Fruit fly (Drosophila melanogaster) whole organism, embryonic: Measurements from ENCODE around the gene CG42536.
A peak's percentile ranks its signal among the peaks of the same experiment; 100 is the strongest.

Source experiments
- Adf1 ChIP-seq: fragments of 200-800 bp; sonication (Bioruptor generic); IDR thresholded peaks from 2 replicates; pipeline ENCODE4 v1.3.6; 2022; ENCODE audit warnings: missing biosample characterization, missing genetic modification characterization
- CG12155 ChIP-seq: fragments of 200-800 bp; sonication (Bioruptor generic); optimal IDR thresholded peaks from 3 replicates; lab custom pipeline; 2016; ENCODE audit warnings: missing biosample characterization, missing genetic modification characterization
- CG13424 ChIP-seq: fragments of 200-800 bp; sonication (Bioruptor generic); optimal IDR thresholded peaks from 2 replicates; lab custom pipeline; 2019; ENCODE audit warnings: missing biosample characterization, mild to moderate bottlenecking, missing genetic modification characterization, moderate library complexity
- CG13624 ChIP-seq: fragments of 200-800 bp; sonication (Bioruptor generic); optimal IDR thresholded peaks from 2 replicates; lab custom pipeline; 2016; ENCODE audit warnings: missing biosample characterization, missing genetic modification characterization
- CG14965 ChIP-seq: fragments of 200-800 bp; sonication (Bioruptor generic); optimal IDR thresholded peaks from 2 replicates; lab custom pipeline; 2016; ENCODE audit warnings: missing biosample characterization, missing genetic modification characterization, borderline replicate concordance
- CG1647 ChIP-seq: fragments of 200-800 bp; sonication (Bioruptor generic); optimal IDR thresholded peaks from 3 replicates; lab custom pipeline; 2016; ENCODE audit warnings: missing biosample characterization, missing genetic modification characterization
- CG16779 ChIP-seq: fragments of 200-800 bp; sonication (Bioruptor generic); IDR thresholded peaks from 2 replicates; pipeline ENCODE4 v1.3.6; 2022; ENCODE audit warnings: missing biosample characterization, missing genetic modification characterization
- CG1792 ChIP-seq: fragments of 200-800 bp; sonication (Bioruptor generic); optimal IDR thresholded peaks from 2 replicates; lab custom pipeline; 2016; ENCODE audit warnings: missing biosample characterization, missing genetic modification characterization
- CG18599 ChIP-seq: fragments of 200-800 bp; sonication (Bioruptor generic); optimal IDR thresholded peaks from 3 replicates; lab custom pipeline; 2017; ENCODE audit warnings: missing biosample characterization, missing genetic modification characterization, mild to moderate bottlenecking, moderate library complexity, missing genetic modification reagents
- CG2116 ChIP-seq: fragments of 200-800 bp; sonication (Bioruptor generic); optimal IDR thresholded peaks from 3 replicates; lab custom pipeline; 2018; ENCODE audit warnings: missing biosample characterization, mild to moderate bottlenecking, missing genetic modification characterization
- CG2875 ChIP-seq: fragments of 200-800 bp; sonication (Bioruptor generic); optimal IDR thresholded peaks from 2 replicates; lab custom pipeline; 2017; ENCODE audit warnings: missing biosample characterization, mild to moderate bottlenecking, missing genetic modification characterization, missing genetic modification reagents
- CG30020 ChIP-seq: fragments of 200-800 bp; optimal IDR thresholded peaks from 2 replicates; lab custom pipeline; 2019; ENCODE audit warnings: missing biosample characterization, mild to moderate bottlenecking, missing genetic modification characterization, moderate library complexity
- CG4360 ChIP-seq: fragments of 200-800 bp; sonication (Bioruptor generic); IDR thresholded peaks from 2 replicates; pipeline ENCODE4 v1.3.6; 2022; ENCODE audit warnings: missing biosample characterization, missing genetic modification characterization
- CG4820 ChIP-seq: fragments of 200-800 bp; sonication (Bioruptor generic); optimal IDR thresholded peaks from 3 replicates; lab custom pipeline; 2016; ENCODE audit warnings: missing biosample characterization, missing genetic modification characterization
- CG6254 ChIP-seq: fragments of 200-800 bp; sonication (Bioruptor generic); optimal IDR thresholded peaks from 3 replicates; lab custom pipeline; 2017; ENCODE audit warnings: mild to moderate bottlenecking, missing biosample characterization, missing genetic modification reagents, missing genetic modification characterization
- CG9797 ChIP-seq: fragments of 200-800 bp; sonication (Bioruptor generic); optimal IDR thresholded peaks from 3 replicates; lab custom pipeline; 2018; ENCODE audit warnings: missing biosample characterization, mild to moderate bottlenecking, missing genetic modification characterization
- CG9932 ChIP-seq: fragments of 200-800 bp; sonication (Bioruptor generic); IDR thresholded peaks from 2 replicates; pipeline ENCODE4 v1.3.6; 2022; ENCODE audit warnings: missing biosample characterization, missing genetic modification characterization
- Deaf1 ChIP-seq: fragments of 200-800 bp; optimal IDR thresholded peaks from 3 replicates; lab custom pipeline; 2019; ENCODE audit warnings: missing biosample characterization, mild to moderate bottlenecking, missing genetic modification characterization, moderate library complexity
- Dip3 ChIP-seq: fragments of 200-800 bp; sonication (Bioruptor generic); optimal IDR thresholded peaks from 3 replicates; lab custom pipeline; 2016; ENCODE audit warnings: missing biosample characterization, missing genetic modification characterization
- GATAe ChIP-seq: fragments of 200-800 bp; sonication (Bioruptor generic); conservative IDR thresholded peaks from 2 replicates; pipeline ENCODE4 v1.3.6; 2022; ENCODE audit warnings: missing biosample characterization, missing genetic modification characterization
- HLH54F ChIP-seq: fragments of 200-800 bp; sonication (Bioruptor generic); optimal IDR thresholded peaks from 3 replicates; lab custom pipeline; 2016; ENCODE audit warnings: missing biosample characterization, missing genetic modification characterization
- HmgD ChIP-seq: fragments of 200-800 bp; sonication (Bioruptor generic); optimal IDR thresholded peaks from 3 replicates; lab custom pipeline; 2016; ENCODE audit warnings: missing biosample characterization, missing genetic modification characterization
- Hmx ChIP-seq: fragments of 200-800 bp; sonication (Bioruptor generic); optimal IDR thresholded peaks from 2 replicates; lab custom pipeline; 2016; ENCODE audit warnings: missing biosample characterization, missing genetic modification characterization
- Lim3 ChIP-seq: fragments of 200-800 bp; sonication (Bioruptor generic); IDR thresholded peaks from 2 replicates; pipeline ENCODE4 v1.3.6; 2022; ENCODE audit warnings: missing biosample characterization, missing genetic modification characterization
- MTF-1 ChIP-seq: fragments of 200-800 bp; sonication (Bioruptor generic); optimal IDR thresholded peaks from 2 replicates; lab custom pipeline; 2018; ENCODE audit warnings: missing biosample characterization, mild to moderate bottlenecking, missing genetic modification characterization, borderline replicate concordance
- Mad ChIP-seq: fragments of 200-800 bp; sonication (Bioruptor generic); optimal IDR thresholded peaks from 2 replicates; lab custom pipeline; 2016; ENCODE audit warnings: missing biosample characterization, missing genetic modification characterization
- NFAT ChIP-seq: fragments of 200-800 bp; sonication (Bioruptor generic); IDR thresholded peaks from 2 replicates; pipeline ENCODE4 v1.3.6; 2022; ENCODE audit warnings: missing biosample characterization, missing genetic modification characterization
- NK7.1 ChIP-seq: fragments of 200-800 bp; sonication (Bioruptor generic); optimal IDR thresholded peaks from 3 replicates; lab custom pipeline; 2016; ENCODE audit warnings: missing biosample characterization, missing genetic modification characterization
- Optix ChIP-seq: fragments of 200-800 bp; sonication (Bioruptor generic); IDR thresholded peaks from 3 replicates; pipeline ENCODE4 v1.3.6; 2022; ENCODE audit warnings: missing biosample characterization, missing genetic modification characterization
- Sry-β ChIP-seq: fragments of 200-800 bp; sonication (Bioruptor generic); optimal IDR thresholded peaks from 2 replicates; lab custom pipeline; 2018; ENCODE audit warnings: missing biosample characterization, mild to moderate bottlenecking, missing genetic modification characterization, moderate library complexity
- Sry-δ ChIP-seq: fragments of 200-800 bp; sonication (Bioruptor generic); optimal IDR thresholded peaks from 2 replicates; lab custom pipeline; 2016; ENCODE audit warnings: missing biosample characterization, missing genetic modification characterization
- Ssrp ChIP-seq: fragments of 200-800 bp; sonication (Bioruptor generic); optimal IDR thresholded peaks from 2 replicates; lab custom pipeline; 2018; ENCODE audit warnings: missing biosample characterization, mild to moderate bottlenecking, missing genetic modification characterization, moderate library complexity
- Stat92E ChIP-seq, 3 experiments: fragments of >200 bp in 2 of 3; fragments of 200-800 bp in 1 of 3; sonication (Bioruptor generic) in 1 of 3; optimal IDR thresholded peaks; 2 replicates each; lab custom pipeline; 2017 to 2019; ENCODE audit warnings: missing biosample characterization in 3 of 3, missing genetic modification characterization in 3 of 3, mild to moderate bottlenecking in 1 of 3, moderate library complexity in 1 of 3
- Taf1 ChIP-seq: fragments of 200-800 bp; sonication (Bioruptor generic); IDR thresholded peaks from 2 replicates; pipeline ENCODE4 v1.3.6; 2022; ENCODE audit warnings: missing biosample characterization, missing genetic modification characterization
- bab2 ChIP-seq: fragments of 200-800 bp; sonication (Bioruptor generic); optimal IDR thresholded peaks from 2 replicates; lab custom pipeline; 2016; ENCODE audit warnings: missing biosample characterization, missing genetic modification characterization
- btn ChIP-seq: fragments of 200-800 bp; sonication (Bioruptor generic); optimal IDR thresholded peaks from 2 replicates; lab custom pipeline; 2016; ENCODE audit warnings: missing biosample characterization, missing genetic modification characterization
- cas ChIP-seq: fragments of 200-800 bp; sonication (Bioruptor generic); IDR thresholded peaks from 2 replicates; pipeline ENCODE4 v1.3.6; 2022; ENCODE audit warnings: missing biosample characterization, missing genetic modification characterization
- crp ChIP-seq, 2 experiments: fragments of 200-800 bp; sonication (Bioruptor generic); optimal IDR thresholded peaks; 2 replicates in 1 of 2; 3 replicates in 1 of 2; lab custom pipeline; 2017; ENCODE audit warnings: missing biosample characterization in 2 of 2, missing genetic modification characterization in 2 of 2, mild to moderate bottlenecking in 1 of 2, moderate library complexity in 1 of 2
- dati ChIP-seq: fragments of 200-800 bp; sonication (Bioruptor generic); IDR thresholded peaks from 2 replicates; pipeline ENCODE4 v1.3.6; 2022; ENCODE audit warnings: missing biosample characterization, missing genetic modification characterization
- ewg ChIP-seq: fragments of 200-800 bp; sonication (Bioruptor generic); optimal IDR thresholded peaks from 3 replicates; lab custom pipeline; 2017; ENCODE audit warnings: mild to moderate bottlenecking, missing biosample characterization, missing genetic modification reagents, missing genetic modification characterization
- fd102C ChIP-seq: fragments of 200-800 bp; sonication (Bioruptor generic); optimal IDR thresholded peaks from 2 replicates; lab custom pipeline; 2018; ENCODE audit warnings: missing biosample characterization, mild to moderate bottlenecking, missing genetic modification characterization, moderate library complexity
- fru ChIP-seq: fragments of >200 bp; optimal IDR thresholded peaks from 2 replicates; lab custom pipeline; 2017
- gfzf ChIP-seq: fragments of 200-800 bp; sonication (Bioruptor generic); optimal IDR thresholded peaks from 2 replicates; lab custom pipeline; 2016; ENCODE audit warnings: missing biosample characterization, mild to moderate bottlenecking, missing genetic modification characterization, moderate library complexity
- jigr1 ChIP-seq: fragments of 200-800 bp; sonication (Bioruptor generic); IDR thresholded peaks from 3 replicates; pipeline ENCODE4 v1.3.6; 2022; ENCODE audit warnings: missing biosample characterization, missing genetic modification characterization
- lab ChIP-seq: fragments of 200-800 bp; sonication (Bioruptor generic); optimal IDR thresholded peaks from 3 replicates; lab custom pipeline; 2017; ENCODE audit warnings: missing biosample characterization, missing genetic modification characterization, mild to moderate bottlenecking, moderate library complexity, missing genetic modification reagents
- scrt ChIP-seq: fragments of 200-800 bp; sonication (Bioruptor generic); optimal IDR thresholded peaks from 2 replicates; lab custom pipeline; 2018; ENCODE audit warnings: missing biosample characterization, mild to moderate bottlenecking, missing genetic modification characterization, moderate library complexity
- so ChIP-seq: fragments of 200-800 bp; sonication (Bioruptor generic); IDR thresholded peaks from 3 replicates; pipeline ENCODE4 v1.3.6; 2022; ENCODE audit warnings: missing biosample characterization, missing genetic modification characterization
- tx ChIP-seq: fragments of 200-800 bp; sonication (Bioruptor generic); optimal IDR thresholded peaks from 2 replicates; lab custom pipeline; 2016; ENCODE audit warnings: missing biosample characterization, missing genetic modification characterization
- unc-4 ChIP-seq: fragments of 200-800 bp; sonication (Bioruptor generic); IDR thresholded peaks from 2 replicates; pipeline ENCODE4 v1.3.6; 2022; ENCODE audit warnings: missing biosample characterization, missing genetic modification characterization; ENCODE audit not compliant: partially characterized antibody
- wor ChIP-seq: fragments of 200-800 bp; sonication (Bioruptor generic); IDR thresholded peaks from 2 replicates; pipeline ENCODE4 v1.3.6; 2022; ENCODE audit warnings: missing biosample characterization, missing genetic modification characterization

Gene CG42536

DNA sequence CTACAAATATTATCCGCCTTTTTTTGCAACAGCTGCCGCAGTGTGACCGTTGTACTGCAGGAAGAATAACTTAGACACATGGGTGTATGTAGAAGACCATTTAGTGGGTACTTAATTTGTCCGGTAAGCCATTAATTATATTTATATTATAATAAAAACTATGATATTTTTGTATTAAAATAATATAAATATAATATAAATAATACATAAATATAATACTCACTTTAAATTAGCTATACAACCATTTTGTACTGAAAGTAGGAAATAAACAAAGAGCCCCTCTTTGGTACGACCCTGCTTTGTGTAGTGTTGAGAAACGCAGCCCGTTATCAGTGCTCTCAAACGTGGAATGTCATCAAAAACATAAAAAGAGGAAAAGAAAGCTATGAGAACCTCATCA, 8.0 kb upstream of the CG42536 start, which contains the start of gene Cnep1r2 (continued):
- TF ChIP-seq Taf1 (GFP tag; lab: Robert Waterston, UW) (peak; percentile 87), CG9932 (GFP tag; lab: Robert Waterston, UW) (peak; percentile 97), Ssrp (tag; lab: Kevin White, UChicago) (peak; percentile 98), NK7.1 (GFP tag; lab: Kevin White, UChicago) (peak; percentile 47), Sry-δ (peak; percentile 3), ewg (GFP tag; lab: Kevin White, UChicago) (peak; percentile 90), bab2 (GFP tag; lab: Kevin White, UChicago) (peak; percentile 84), fru (no peak), CG4820 (GFP tag; lab: Kevin White, UChicago) (peak; percentile 88), btn (GFP tag; lab: Kevin White, UChicago) (no peak), CG13624 (peak; percentile 63), so (GFP tag; lab: Robert Waterston, UW) (peak; percentile 93), CG2875 (GFP tag; lab: Kevin White, UChicago) (peak; percentile 88), CG1647 (GFP tag; lab: Kevin White, UChicago) (peak; percentile 70), scrt (GFP tag; lab: Kevin White, UChicago) (peak; percentile 89), gfzf (peak; percentile 47), jigr1 (GFP tag; lab: Robert Waterston, UW) (peak; percentile 87; the same call in 2 of the 3 replicates), Optix (GFP tag; lab: Robert Waterston, UW) (peak; percentile 80; the same call in 2 of the 3 replicates), CG4360 (GFP tag; lab: Robert Waterston, UW) (peak; percentile 71), wor (peak; percentile 94), Adf1 (GFP tag; lab: Robert Waterston, UW) (peak; percentile 70), NFAT (peak; percentile 95), CG9797 (GFP tag; lab: Kevin White, UChicago) (peak; percentile 70), cas (GFP tag; lab: Robert Waterston, UW) (peak; percentile 87), unc-4 (GFP tag; lab: Robert Waterston, UW) (no peak), CG13424 (peak; percentile 98), CG14965 (GFP tag; lab: Kevin White, UChicago) (no peak), crp (GFP tag; optimal IDR thresholded peaks at IDR 0.05; lab: Kevin White, UChicago) (peak in 1 of 2 experiments; percentile 65), Mad (GFP tag; lab: Kevin White, UChicago) (peak; percentile 65), Dip3 (GFP tag; lab: Kevin White, UChicago) (peak; percentile 80), CG30020 (tag; lab: Kevin White, UChicago) (peak; percentile 90), lab (GFP tag; lab: Kevin White, UChicago) (peak; percentile 96), dati (GFP tag; lab: Robert Waterston, UW) (peak; percentile 69; the same call in 1 of the 2 replicates), Hmx (no peak), HLH54F (GFP tag; lab: Kevin White, UChicago) (peak; percentile 81), Stat92E (GFP tag; optimal IDR thresholded peaks at IDR 0.05; lab: Kevin White, UChicago) (peak in 1 of 3 experiments; percentile 83), CG12155 (GFP tag; lab: Kevin White, UChicago) (peak; percentile 91), GATAe (GFP tag; lab: Robert Waterston, UW) (peak; percentile 86), Lim3 (GFP tag; lab: Robert Waterston, UW) (peak; percentile 72), Deaf1 (peak; percentile 81), CG2116 (GFP tag; lab: Kevin White, UChicago) (peak; percentile 80), HmgD (GFP tag; lab: Kevin White, UChicago) (no peak), fd102C (GFP tag; lab: Kevin White, UChicago) (peak; percentile 58), MTF-1 (peak; percentile 83), CG1792 (GFP tag; lab: Kevin White, UChicago) (peak; percentile 16), tx (GFP tag; lab: Kevin White, UChicago) (peak; percentile 70), CG16779 (GFP tag; lab: Robert Waterston, UW) (peak; percentile 49; the same call in 1 of the 2 replicates), CG18599 (GFP tag; lab: Kevin White, UChicago) (peak; percentile 96), Sry-β (peak; percentile 65), CG6254 (peak; percentile 88)
